Fruit fly (Drosophila melanogaster): Measurements from ENCODE around the gene Or35a.

Gene Or35a

DNA sequence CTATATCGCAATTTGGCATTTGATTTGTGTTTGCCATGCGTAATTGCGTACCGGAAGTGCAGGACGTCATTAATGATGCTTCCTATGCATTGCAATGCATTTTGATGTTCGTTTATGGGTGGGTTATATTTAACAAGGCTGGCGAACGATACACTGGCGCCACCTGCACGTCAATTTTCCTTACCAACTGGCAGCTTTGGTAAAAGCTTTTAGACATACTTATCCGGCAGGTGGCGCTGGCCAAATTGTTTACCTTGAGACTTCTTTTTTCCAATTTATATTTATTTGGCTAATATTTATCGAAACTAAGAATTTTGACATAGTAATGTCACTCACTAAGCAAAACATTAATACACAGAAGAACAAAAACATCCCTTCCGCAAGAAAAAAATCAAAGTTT lies 20.4 kb upstream of the Or35a start (continued):
- TF ChIP-seq pdm3 (GFP tag; optimal IDR thresholded peaks at IDR 0.05) = peak; percentile 15
- TF ChIP-seq CG6808 (GFP tag; optimal IDR thresholded peaks at IDR 0.05) = no peak
- no peak for TF ChIP-seq acj6 (GFP tag; optimal IDR thresholded peaks at IDR 0.05)
- no peak for TF ChIP-seq fd85E (GFP tag; optimal IDR thresholded peaks at IDR 0.05)
- peak; percentile 23 for TF ChIP-seq Hr39 (GFP tag; optimal IDR thresholded peaks at IDR 0.05)
- TF ChIP-seq dac (GFP tag; optimal IDR thresholded peaks at IDR 0.05) = no peak
- no peak for TF ChIP-seq CG3032 (tag; optimal IDR thresholded peaks at IDR 0.05)
- no peak for TF ChIP-seq CG34406 (GFP tag; optimal IDR thresholded peaks at IDR 0.05)
- TF ChIP-seq CG6792 (GFP tag; optimal IDR thresholded peaks at IDR 0.05) = no peak
- no peak for TF ChIP-seq CG9139 (GFP tag; optimal IDR thresholded peaks at IDR 0.05)
- no peak for TF ChIP-seq CG1621 (tag; optimal IDR thresholded peaks at IDR 0.05)
- TF ChIP-seq cyc (GFP tag; optimal IDR thresholded peaks at IDR 0.05) = peak; percentile 24
- no peak for TF ChIP-seq Hr4 (GFP tag; optimal IDR thresholded peaks at IDR 0.05)
- no peak for TF ChIP-seq CG16779 (tag; optimal IDR thresholded peaks at IDR 0.05)
- no peak for TF ChIP-seq CG11762 (GFP tag; optimal IDR thresholded peaks at IDR 0.05; ENCODE audit: insufficient read depth)
- TF ChIP-seq CG6854 (GFP tag; optimal IDR thresholded peaks at IDR 0.05) = no peak
- TF ChIP-seq eg (GFP tag; IDR thresholded peaks at IDR 0.05) = no peak
- no peak for TF ChIP-seq Hr38 (GFP tag; optimal IDR thresholded peaks at IDR 0.05)
- no peak for TF ChIP-seq net (GFP tag; optimal IDR thresholded peaks at IDR 0.05)
- no peak for TF ChIP-seq CG11902 (GFP tag; optimal IDR thresholded peaks at IDR 0.05)

DNA sequence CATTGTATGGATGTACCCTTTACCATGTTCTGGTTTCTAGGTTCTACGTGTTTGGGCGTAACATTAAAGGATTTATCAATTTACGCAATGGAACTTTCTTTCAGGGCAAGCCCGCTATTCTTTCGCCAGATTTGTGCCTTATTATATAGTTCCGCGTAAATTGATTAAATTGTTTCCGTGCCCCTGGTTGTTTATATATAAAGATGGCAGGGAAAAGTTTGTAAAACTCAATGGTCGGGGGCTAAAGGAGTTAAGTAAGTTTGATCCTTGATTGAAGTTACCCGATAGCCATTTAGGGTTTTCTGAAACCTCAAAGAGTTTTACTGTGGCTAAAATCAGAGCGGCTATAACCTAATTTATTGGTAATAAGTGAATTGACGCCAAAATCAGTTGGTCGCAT lies 18.3 kb upstream of the Or35a start:
- TF ChIP-seq esn (GFP tag; optimal IDR thresholded peaks at IDR 0.05) (no peak), ss (GFP tag; optimal IDR thresholded peaks at IDR 0.05) (no peak), Eip93F (GFP tag; optimal IDR thresholded peaks at IDR 0.05) (no peak)

DNA sequence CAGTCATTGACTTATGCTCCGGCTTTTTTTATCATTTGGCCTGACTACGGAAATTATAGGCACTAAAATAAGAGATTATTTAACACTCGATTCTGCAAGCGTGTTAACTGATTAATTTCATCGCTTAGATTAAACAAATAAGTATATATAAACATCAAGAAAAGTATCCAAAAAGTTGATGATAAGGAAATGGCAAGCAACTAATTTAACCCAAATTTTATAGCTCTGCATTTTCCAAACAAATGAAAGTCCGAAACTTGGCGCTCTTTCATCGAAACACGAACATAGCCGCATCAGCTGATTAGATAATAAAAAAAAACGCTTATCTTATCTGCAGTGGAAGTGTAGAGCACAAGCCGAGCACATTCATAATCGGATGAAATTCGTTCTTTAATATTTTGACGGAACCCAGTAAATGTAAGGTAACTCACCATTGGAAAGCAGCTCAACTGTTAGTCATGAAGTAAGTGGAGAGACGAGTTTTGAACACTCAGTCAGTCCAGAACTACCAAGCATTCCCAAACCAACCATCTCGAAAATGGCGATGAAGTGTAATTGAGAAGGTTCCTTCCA lies 6.3 kb upstream of the Or35a start, which contains the start of gene CG18480:
CG18480 (plus strand) TSS at position 407 of the 573 bp plus-strand sequence.
- TF ChIP-seq CG3032 (tag; optimal IDR thresholded peaks at IDR 0.05) = no peak
- TF ChIP-seq Ets21C (GFP tag; optimal IDR thresholded peaks at IDR 0.05) = peak; percentile 44
- no peak for TF ChIP-seq fkh (GFP tag; optimal IDR thresholded peaks at IDR 0.05)
- no peak for TF ChIP-seq Eip75B (GFP tag; optimal IDR thresholded peaks at IDR 0.05)
- no peak for TF ChIP-seq fd85E (GFP tag; optimal IDR thresholded peaks at IDR 0.05)
- TF ChIP-seq salr (GFP tag; optimal IDR thresholded peaks at IDR 0.05) = no peak
- TF ChIP-seq net (GFP tag; optimal IDR thresholded peaks at IDR 0.05) = no peak
- peak; percentile 56 for TF ChIP-seq lz (GFP tag; optimal IDR thresholded peaks at IDR 0.05)
- no peak for TF ChIP-seq CG6276 (GFP tag; optimal IDR thresholded peaks at IDR 0.05)
- no peak for TF ChIP-seq CG10631 (GFP tag; optimal IDR thresholded peaks at IDR 0.05)
- TF ChIP-seq CG6792 (GFP tag; optimal IDR thresholded peaks at IDR 0.05) = peak; percentile 21
- TF ChIP-seq CG6163 (GFP tag; IDR thresholded peaks at IDR 0.05) = no peak
- no peak for TF ChIP-seq CG10669 (GFP tag; optimal IDR thresholded peaks at IDR 0.05)
- no peak for TF ChIP-seq esn (GFP tag; optimal IDR thresholded peaks at IDR 0.05)
- TF ChIP-seq Sox14 (GFP tag; optimal IDR thresholded peaks at IDR 0.05) = peak; percentile 12
- TF ChIP-seq acj6 (GFP tag; optimal IDR thresholded peaks at IDR 0.05) = no peak
- no peak for TF ChIP-seq CG32006 (GFP tag; optimal IDR thresholded peaks at IDR 0.05)
- TF ChIP-seq cyc (GFP tag; optimal IDR thresholded peaks at IDR 0.05) = peak; percentile 41
- TF ChIP-seq Hr39 (GFP tag; optimal IDR thresholded peaks at IDR 0.05) = peak; percentile 52
- no peak for TF ChIP-seq Hr38 (GFP tag; optimal IDR thresholded peaks at IDR 0.05)
- TF ChIP-seq CG7368 (GFP tag; optimal IDR thresholded peaks at IDR 0.05) = no peak
- TF ChIP-seq Sox102F (GFP tag; optimal IDR thresholded peaks at IDR 0.05) = peak; percentile 30
- TF ChIP-seq dsx (GFP tag; optimal IDR thresholded peaks at IDR 0.05; ENCODE audit: poor library complexity, severe bottlenecking) = no peak
- no peak for TF ChIP-seq Blimp-1 (GFP tag; optimal IDR thresholded peaks at IDR 0.05)
- TF ChIP-seq CG3919 (GFP tag; optimal IDR thresholded peaks at IDR 0.05) = no peak
- TF ChIP-seq CG9139 (GFP tag; optimal IDR thresholded peaks at IDR 0.05) = no peak
- TF ChIP-seq Lpt (GFP tag; optimal IDR thresholded peaks at IDR 0.05) = no peak
- no peak for TF ChIP-seq CG8319 (GFP tag; optimal IDR thresholded peaks at IDR 0.05)
- peak; percentile 87 for TF ChIP-seq vri (GFP tag; optimal IDR thresholded peaks at IDR 0.05)
- no peak for TF ChIP-seq Hr4 (GFP tag; optimal IDR thresholded peaks at IDR 0.05)
- peak; percentile 54 for TF ChIP-seq Smox (GFP tag; optimal IDR thresholded peaks at IDR 0.05)
- no peak for TF ChIP-seq CG4318 (GFP tag; optimal IDR thresholded peaks at IDR 0.05)
- TF ChIP-seq topi (GFP tag; optimal IDR thresholded peaks at IDR 0.05) = peak; percentile 24
- TF ChIP-seq CG11902 (GFP tag; optimal IDR thresholded peaks at IDR 0.05) = no peak
- TF ChIP-seq Gug (GFP tag; IDR thresholded peaks at IDR 0.05) = no peak
- TF ChIP-seq CG34406 (GFP tag; optimal IDR thresholded peaks at IDR 0.05) = no peak
